Worm (Caenorhabditis elegans): ENCODE results near the gene K09F6.11.
A peak's percentile ranks its signal among the peaks of the same experiment; 100 is the strongest.
"Not testable (repeated sequence)": the region's sequence is repeated elsewhere in the genome, so short reads cannot be mapped to it uniquely, and the experiment has no call there.

Gene K09F6.11

DNA sequence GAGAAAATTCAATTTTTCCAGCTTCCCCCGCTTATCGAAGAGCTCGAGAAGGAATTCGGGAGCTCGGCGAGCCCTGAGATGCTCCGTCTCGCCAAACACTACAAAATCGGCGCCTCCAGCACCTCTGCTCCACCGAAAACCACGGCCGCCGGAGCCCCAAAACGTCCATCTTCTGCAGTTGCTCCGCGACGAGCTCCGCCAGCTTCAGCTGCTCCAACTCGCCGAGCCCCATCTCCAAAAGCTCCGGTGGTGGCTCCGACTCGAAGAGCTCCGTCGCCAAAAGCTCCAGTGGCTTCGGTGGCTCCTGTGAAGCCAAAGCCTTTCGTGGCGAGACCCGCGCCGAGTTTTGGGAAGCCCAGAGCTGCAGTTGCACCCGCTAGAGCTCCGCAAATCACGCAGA is 28.3 kb upstream of the K09F6.11 start:
- no peak for TF ChIP-seq ham-2 (GFP tag; optimal IDR thresholded peaks at IDR 0.05)
- TF ChIP-seq elt-1 (tag; optimal IDR thresholded peaks at IDR 0.05; ENCODE audit: borderline replicate concordance, insufficient read depth), result no peak
- TF ChIP-seq unc-39 (tag; optimal IDR thresholded peaks at IDR 0.05), result no peak
- TF ChIP-seq sem-2 (GFP tag; optimal IDR thresholded peaks at IDR 0.05), result no peak
- TF ChIP-seq ceh-43 (GFP tag; optimal IDR thresholded peaks at IDR 0.05), result no peak
- no peak for TF ChIP-seq unc-62 (GFP tag; optimal IDR thresholded peaks at IDR 0.05)
- TF ChIP-seq cnd-1 (tag; optimal IDR thresholded peaks at IDR 0.05), result no peak
- no peak for TF ChIP-seq ztf-11 (tag; optimal IDR thresholded peaks at IDR 0.05)
- TF ChIP-seq snpc-4 (tag; optimal IDR thresholded peaks at IDR 0.05), result no peak

DNA sequence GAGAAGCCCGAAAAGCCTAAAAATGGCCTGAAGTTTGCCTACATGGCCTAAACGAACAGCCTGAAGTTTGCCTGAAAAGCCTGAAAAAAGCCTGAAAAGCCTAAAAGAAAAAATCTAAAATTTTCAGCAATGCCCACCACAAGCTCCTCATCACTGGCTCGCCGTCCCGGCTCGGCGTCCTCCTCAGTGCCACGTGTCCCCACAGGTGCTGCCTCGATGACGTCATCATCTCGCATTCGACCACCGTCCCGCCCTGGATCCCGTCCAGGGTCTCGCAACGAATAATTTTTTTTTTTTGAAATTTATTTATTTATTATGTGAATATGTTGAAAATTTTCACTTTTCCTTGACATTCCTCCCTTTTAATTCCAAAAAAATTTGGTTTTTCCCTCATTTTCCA is 26.3 kb upstream of the K09F6.11 start:
- peak; percentile 60 for TF ChIP-seq zip-8 (tag; optimal IDR thresholded peaks at IDR 0.05)
- TF ChIP-seq nhr-28 (tag; optimal IDR thresholded peaks at IDR 0.05), result no peak

ce11 chrII:2254861-2255260 is 25.1 kb upstream of the K09F6.11 start, which contains the start of gene K09F6.3:
K09F6.3 (plus strand) TSS chrII:2255161.
- not testable (repeated sequence) for TF ChIP-seq lin-13 (tag; optimal IDR thresholded peaks at IDR 0.05); tbx-8 (GFP tag; optimal IDR thresholded peaks at IDR 0.05); nhr-2 (tag; optimal IDR thresholded peaks at IDR 0.05)

DNA sequence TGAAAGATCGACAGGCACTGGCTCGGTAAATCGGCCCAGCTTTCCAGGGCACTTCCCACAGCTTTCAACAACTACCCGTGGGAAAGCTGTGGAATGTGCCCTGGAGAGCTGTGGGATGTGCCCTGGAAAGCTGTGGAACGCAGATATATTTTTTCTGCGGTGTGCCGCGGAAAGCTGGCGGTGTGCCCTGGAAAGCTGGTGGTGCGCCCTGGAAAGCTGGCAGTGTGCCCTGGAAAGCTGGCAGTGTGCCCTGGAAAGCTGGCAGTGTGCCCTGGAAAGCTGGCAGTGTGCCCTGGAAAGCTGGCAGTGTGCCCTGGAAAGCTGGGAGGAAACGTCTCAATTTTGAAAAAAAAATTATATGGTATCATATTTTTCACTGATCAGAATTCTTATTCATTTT is 6.2 kb upstream of the K09F6.11 start:
- no peak for TF ChIP-seq nhr-76 (tag; optimal IDR thresholded peaks at IDR 0.05)
- TF ChIP-seq elt-3 (tag; optimal IDR thresholded peaks at IDR 0.05), result no peak

ce11 chrII:2277418-2277817 is 2.5 kb upstream of the K09F6.11 start, which contains the start of gene K09F6.15:
K09F6.15 (minus strand) TSS chrII:2277518.
- TF ChIP-seq mls-2 (tag; optimal IDR thresholded peaks at IDR 0.05), result no peak
- TF ChIP-seq bed-3 (GFP tag; optimal IDR thresholded peaks at IDR 0.05), result no peak
- TF ChIP-seq flh-1 (GFP tag; optimal IDR thresholded peaks at IDR 0.05), result no peak
- TF ChIP-seq lin-13 (tag; optimal IDR thresholded peaks at IDR 0.05), result no peak

DNA sequence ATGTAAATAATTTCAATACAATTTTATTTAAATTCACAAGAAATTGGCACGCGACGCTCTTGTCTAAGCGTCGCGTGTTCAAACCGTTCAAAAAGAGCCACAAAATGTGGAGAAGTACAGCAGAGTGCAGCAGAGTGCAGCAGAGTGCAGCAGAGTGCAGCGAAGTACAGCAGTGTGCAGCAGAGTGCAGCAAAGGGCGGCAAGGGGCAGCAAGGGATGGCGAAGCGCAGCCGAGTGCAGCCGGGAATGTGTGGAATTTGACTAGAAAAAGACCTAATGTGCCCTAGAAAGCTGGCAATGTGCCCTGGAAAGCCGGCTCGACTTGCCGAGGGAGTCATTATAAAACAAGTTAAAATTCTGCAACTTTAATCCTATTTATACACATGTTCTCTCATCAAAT is 676 bp upstream of the K09F6.11 start, which contains the start of gene K09F6.6:
Gene K09F6.6, minus strand, starts transcription at position 43 of the 400 bp plus-strand sequence.
- TF ChIP-seq mls-2 (tag; optimal IDR thresholded peaks at IDR 0.05) (no peak), lin-32 (GFP tag; optimal IDR thresholded peaks at IDR 0.05) (no peak), ceh-43 (GFP tag; optimal IDR thresholded peaks at IDR 0.05) (no peak)

DNA sequence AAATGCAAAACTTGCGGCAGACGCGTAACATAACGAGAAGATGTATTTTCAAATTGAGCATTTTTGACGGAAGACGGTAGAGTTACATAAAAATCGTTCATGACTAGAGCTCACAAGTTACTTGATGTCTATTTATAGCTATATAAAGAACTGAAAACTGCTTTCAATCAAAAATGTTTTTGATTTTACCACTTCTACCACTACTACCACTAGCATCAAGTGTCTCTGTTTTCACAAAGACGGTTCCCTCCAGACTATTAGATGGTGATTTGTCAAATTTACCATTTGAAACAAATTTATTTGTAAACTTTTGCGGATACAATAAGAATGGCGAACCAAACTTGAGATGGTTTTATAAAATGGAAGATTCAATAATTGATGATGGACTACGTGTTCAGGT is 2.7 kb downstream of the K09F6.11 start, which contains the start of gene K09F6.9:
Gene K09F6.9, minus strand, starts transcription at position 101 of the 400 bp plus-strand sequence.
- TF ChIP-seq sptf-1 (tag; optimal IDR thresholded peaks at IDR 0.05); sem-2 (GFP tag; optimal IDR thresholded peaks at IDR 0.05); mls-2 (tag; optimal IDR thresholded peaks at IDR 0.05): not testable (repeated sequence)

DNA sequence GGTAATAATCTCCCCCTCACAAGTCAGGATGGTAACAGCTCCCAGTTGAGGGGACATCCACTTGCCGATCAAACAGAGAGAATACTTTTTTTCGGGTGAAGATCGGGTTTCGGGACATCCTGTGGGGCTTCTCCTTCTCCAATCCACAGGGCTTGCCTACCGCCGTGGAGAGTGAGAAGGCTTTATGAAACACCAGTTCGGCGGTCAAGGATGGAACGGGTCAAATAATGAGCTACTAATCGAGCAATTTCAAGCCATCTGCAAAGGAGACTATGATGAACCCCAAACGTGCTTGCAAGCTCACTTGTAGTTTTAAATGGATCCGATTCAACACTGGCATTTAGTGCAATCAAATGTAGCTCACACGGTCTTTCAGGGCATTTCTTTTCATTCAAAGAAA is 4.8 kb downstream of the K09F6.11 start:
- TF ChIP-seq ceh-39 (tag; optimal IDR thresholded peaks at IDR 0.05), result no peak
- no peak for TF ChIP-seq sem-2 (GFP tag; optimal IDR thresholded peaks at IDR 0.05)
- TF ChIP-seq mls-2 (tag; optimal IDR thresholded peaks at IDR 0.05), result no peak
- TF ChIP-seq unc-62 (GFP tag; optimal IDR thresholded peaks at IDR 0.05), result no peak
- TF ChIP-seq nhr-28 (tag; optimal IDR thresholded peaks at IDR 0.05), result no peak
- TF ChIP-seq snpc-4 (tag; optimal IDR thresholded peaks at IDR 0.05), result no peak
- no peak for TF ChIP-seq mab-5 (tag; optimal IDR thresholded peaks at IDR 0.05)
- no peak for TF ChIP-seq unc-120 (tag; optimal IDR thresholded peaks at IDR 0.05; ENCODE audit: poor library complexity, severe bottlenecking)
- TF ChIP-seq ceh-43 (GFP tag; optimal IDR thresholded peaks at IDR 0.05), result no peak
- TF ChIP-seq lin-13 (tag; optimal IDR thresholded peaks at IDR 0.05), result no peak
- TF ChIP-seq cnd-1 (tag; optimal IDR thresholded peaks at IDR 0.05), result no peak
- no peak for TF ChIP-seq drap-1 (GFP tag; optimal IDR thresholded peaks at IDR 0.05)
- no peak for TF ChIP-seq lsy-2 (tag; optimal IDR thresholded peaks at IDR 0.05)
- no peak for TF ChIP-seq elt-3 (tag; optimal IDR thresholded peaks at IDR 0.05)
- no peak for TF ChIP-seq pha-4 (tag; optimal IDR thresholded peaks at IDR 0.05)
- TF ChIP-seq elt-1 (tag; optimal IDR thresholded peaks at IDR 0.05; ENCODE audit: borderline replicate concordance, insufficient read depth), result no peak
- no peak for TF ChIP-seq ham-2 (GFP tag; optimal IDR thresholded peaks at IDR 0.05)
- TF ChIP-seq ces-1 (GFP tag; optimal IDR thresholded peaks at IDR 0.05), result no peak

All from whole organism, mixed stage, embryonic.